Worm (Caenorhabditis elegans) whole organism, mixed stage, embryonic: ENCODE data around the gene twk-31.

ENCODE experiments used
- M03D4.4 ChIP-seq: sonication (generic microtip); optimal IDR thresholded peaks from 2 replicates; lab custom pipeline; 2017; ENCODE audit warnings: mild to moderate bottlenecking, missing genetic modification characterization, missing compliant biosample characterization
- bed-3 ChIP-seq: fragments of 200-800 bp; sonication (Bioruptor generic); optimal IDR thresholded peaks from 3 replicates; lab custom pipeline; 2018; ENCODE audit warnings: mild to moderate bottlenecking, missing genetic modification characterization, moderate library complexity, missing compliant biosample characterization
- blmp-1 ChIP-seq: fragments of 150-350 bp; optimal IDR thresholded peaks from 2 replicates; lab custom pipeline; 2014; ENCODE audit warnings: missing biosample characterization, missing genetic modification characterization
- cnd-1 ChIP-seq: fragments of 200-800 bp; sonication (Bioruptor generic); optimal IDR thresholded peaks from 2 replicates; lab custom pipeline; 2018; ENCODE audit warnings: mild to moderate bottlenecking, missing genetic modification characterization, missing compliant biosample characterization
- drap-1 ChIP-seq: fragments of 200-800 bp; sonication (Bioruptor generic); optimal IDR thresholded peaks from 3 replicates; lab custom pipeline; 2018; ENCODE audit warnings: mild to moderate bottlenecking, missing genetic modification characterization, missing compliant biosample characterization
- lin-13 ChIP-seq: fragments of 150-350 bp; optimal IDR thresholded peaks from 2 replicates; lab custom pipeline; 2014; ENCODE audit warnings: missing biosample characterization, missing genetic modification characterization
- nhr-12 ChIP-seq: fragments of 150-350 bp; optimal IDR thresholded peaks from 2 replicates; lab custom pipeline; 2014; ENCODE audit warnings: missing biosample characterization, missing genetic modification characterization
- snpc-4 ChIP-seq: fragments of 150-350 bp; optimal IDR thresholded peaks from 2 replicates; lab custom pipeline; 2014; ENCODE audit warnings: missing biosample characterization, missing genetic modification characterization
- sptf-1 ChIP-seq: sonication (generic microtip); optimal IDR thresholded peaks from 2 replicates; lab custom pipeline; 2017; ENCODE audit warnings: mild to moderate bottlenecking, missing genetic modification characterization, moderate library complexity, missing compliant biosample characterization
- unc-62 ChIP-seq: fragments of 150-350 bp; optimal IDR thresholded peaks from 2 replicates; lab custom pipeline; 2014; ENCODE audit warnings: missing biosample characterization, missing genetic modification reagents, missing genetic modification characterization

- no peak for TF ChIP-seq sptf-1
- no peak for TF ChIP-seq M03D4.4 (tag; lab: Kevin White, UChicago)
- TF ChIP-seq cnd-1 (tag; lab: Kevin White, UChicago): no peak
- TF ChIP-seq lin-13 (tag; lab: Kevin White, UChicago): no peak
- TF ChIP-seq drap-1: no peak
- TF ChIP-seq snpc-4 (tag; lab: Kevin White, UChicago): no peak
- no peak for TF ChIP-seq blmp-1
- TF ChIP-seq bed-3: no peak
- TF ChIP-seq nhr-12 (tag; lab: Kevin White, UChicago): no peak
- TF ChIP-seq unc-62 (GFP tag; lab: Kevin White, UChicago): no peak
These were observed 32.6 kb upstream of the twk-31 start, which contains the start of gene dpy-18 for ce11 chrIII:11377880-11378279.
